Worm (Caenorhabditis elegans) whole organism, midembryonic: ENCODE measurements around the gene F28G4.4.

Experiments used
- T22C8.4 ChIP-seq: fragments of 200-800 bp; sonication (Bioruptor generic); IDR thresholded peaks from 2 replicates; pipeline ENCODE4 v1.3.6; 2022; ENCODE audit warnings: missing genetic modification characterization, missing compliant biosample characterization
- cog-1 ChIP-seq: sonication (generic microtip); optimal IDR thresholded peaks from 2 replicates; lab custom pipeline; 2016; ENCODE audit warnings: missing genetic modification characterization, missing compliant biosample characterization
- flt-1 ChIP-seq: fragments of 200-800 bp; sonication (Bioruptor generic); IDR thresholded peaks from 2 replicates; pipeline ENCODE4 v1.3.6; 2022; ENCODE audit warnings: missing genetic modification characterization, missing compliant biosample characterization
- klf-2 ChIP-seq: fragments of 200-800 bp; sonication (Bioruptor generic); conservative IDR thresholded peaks from 2 replicates; pipeline ENCODE4 v1.3.6; 2022; ENCODE audit warnings: missing genetic modification reagents, missing genetic modification characterization, missing compliant biosample characterization
- med-1 ChIP-seq: sonication (generic microtip); optimal IDR thresholded peaks from 2 replicates; lab custom pipeline; 2017; ENCODE audit warnings: missing genetic modification characterization, mild to moderate bottlenecking, missing compliant biosample characterization, antibody characterized with exemption, missing genetic modification reagents; ENCODE audit not compliant: insufficient read depth
- ref-1 ChIP-seq: fragments of 200-800 bp; sonication (Bioruptor generic); conservative IDR thresholded peaks from 2 replicates; pipeline ENCODE4 v1.3.6; 2022; ENCODE audit warnings: missing genetic modification reagents, missing genetic modification characterization, missing compliant biosample characterization
- tab-1 ChIP-seq: fragments of 200-800 bp; sonication (Bioruptor generic); IDR thresholded peaks from 2 replicates; pipeline ENCODE4 v1.3.6; 2022; ENCODE audit warnings: missing genetic modification characterization, missing compliant biosample characterization
- ztf-23 ChIP-seq: fragments of 200-800 bp; sonication (Bioruptor generic); IDR thresholded peaks from 2 replicates; pipeline ENCODE4 v1.3.6; 2022; ENCODE audit warnings: missing genetic modification reagents, missing genetic modification characterization, missing compliant biosample characterization
- ztf-29 ChIP-seq: fragments of 200-800 bp; sonication (Bioruptor generic); IDR thresholded peaks from 2 replicates; pipeline ENCODE4 v1.3.6; 2022; ENCODE audit warnings: missing genetic modification reagents, missing genetic modification characterization, missing compliant biosample characterization

DNA sequence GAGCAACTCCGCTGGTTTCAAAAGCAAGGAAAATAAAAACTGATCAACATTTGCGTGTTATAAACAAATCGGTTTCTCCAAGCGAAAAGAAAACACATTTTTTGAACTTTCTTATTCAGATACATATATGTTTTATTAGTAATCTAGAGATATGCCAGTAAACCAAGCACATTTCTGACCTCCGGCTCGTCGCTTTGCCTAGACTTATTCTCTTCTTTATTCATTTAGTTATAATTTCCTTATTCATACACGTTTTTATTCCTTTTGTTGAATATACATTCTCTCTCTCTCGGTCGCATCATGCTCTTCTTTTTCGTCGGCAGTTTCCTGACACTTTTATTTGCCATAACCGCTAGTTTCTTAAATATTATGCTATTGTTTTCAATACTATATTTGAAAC lies 13.0 kb upstream of the F28G4.4 start, which contains the start of gene srbc-84:
- TF ChIP-seq ref-1 (GFP tag; lab: Robert Waterston, UW) (no peak), klf-2 (no peak), ztf-29 (GFP tag; lab: Robert Waterston, UW) (no peak), T22C8.4 (GFP tag; lab: Robert Waterston, UW) (no peak), flt-1 (GFP tag; lab: Robert Waterston, UW) (no peak), ztf-23 (no peak), med-1 (GFP tag; lab: Kevin White, UChicago) (no peak), tab-1 (GFP tag; lab: Robert Waterston, UW) (no peak), cog-1 (no peak)
